Worm (Caenorhabditis elegans): ENCODE results near the gene gfat-1.

gfat-1 gene

ce11 chrII:11545299-11545951 is 49.8 kb downstream of the gfat-1 start, which contains the start of gene dnj-13 (continued):
- peak; percentile 89 for TF ChIP-seq zim-3 (tag; optimal IDR thresholded peaks at IDR 0.05)
- no peak for TF ChIP-seq rec-8 (tag; optimal IDR thresholded peaks at IDR 0.05)
- TF ChIP-seq nhr-179 (tag; optimal IDR thresholded peaks at IDR 0.05): no peak
- TF ChIP-seq bed-2 (GFP tag; IDR thresholded peaks at IDR 0.05): peak; percentile 43; the same call in 1 of the 2 replicates
- peak; percentile 39 for TF ChIP-seq B0035.1 (tag; optimal IDR thresholded peaks at IDR 0.05)
- TF ChIP-seq madf-6 (GFP tag; IDR thresholded peaks at IDR 0.05): peak; percentile 94
- TF ChIP-seq F39B2.1 (GFP tag; IDR thresholded peaks at IDR 0.05): peak; percentile 93
- TF ChIP-seq lsy-27 (tag; optimal IDR thresholded peaks at IDR 0.05; ENCODE audit: borderline replicate concordance, insufficient read depth): no peak
- peak; percentile 84 for TF ChIP-seq hmg-20 (GFP tag; IDR thresholded peaks at IDR 0.05)
- peak; percentile 97 for TF ChIP-seq ceh-27 (GFP tag; optimal IDR thresholded peaks at IDR 0.05)
- peak; percentile 88 for TF ChIP-seq sea-2 (GFP tag; IDR thresholded peaks at IDR 0.05)
- peak; percentile 91 for TF ChIP-seq repo-1 (tag; optimal IDR thresholded peaks at IDR 0.05)
- peak; percentile 35 for TF ChIP-seq unc-130 (GFP tag; optimal IDR thresholded peaks at IDR 0.05)
- peak; percentile 84 for TF ChIP-seq attf-6 (GFP tag; IDR thresholded peaks at IDR 0.05)
- peak; percentile 98 for TF ChIP-seq ekl-4 (GFP tag; IDR thresholded peaks at IDR 0.05)

ce11 chrII:11544714-11545113 is 50.5 kb downstream of the gfat-1 start, which contains the start of gene F54D5.9:
F54D5.9 (minus strand) TSS chrII:11544828.
- TF ChIP-seq attf-5 (GFP tag; optimal IDR thresholded peaks at IDR 0.05) (no peak), F33H1.4 (GFP tag; IDR thresholded peaks at IDR 0.05) (peak; percentile 83), akir-1 (GFP tag; optimal IDR thresholded peaks at IDR 0.05) (no peak), dpl-1 (GFP tag; optimal IDR thresholded peaks at IDR 0.05) (peak; percentile 36), let-526 (GFP tag; IDR thresholded peaks at IDR 0.05) (no peak), snpc-3.4 (tag; optimal IDR thresholded peaks at IDR 0.05) (peak; percentile 36), hmg-1.2 (GFP tag; IDR thresholded peaks at IDR 0.05) (peak; percentile 16; the same call in 1 of the 2 replicates), xnd-1 (tag; optimal IDR thresholded peaks at IDR 0.05) (peak; percentile 55), hmg-20 (GFP tag; IDR thresholded peaks at IDR 0.05) (no peak), T26A5.8 (tag; optimal IDR thresholded peaks at IDR 0.05) (no peak), repo-1 (tag; optimal IDR thresholded peaks at IDR 0.05) (no peak), nfya-2 (GFP tag; IDR thresholded peaks at IDR 0.05) (no peak), ztf-28 (GFP tag; IDR thresholded peaks at IDR 0.05) (no peak), madf-8 (GFP tag; conservative IDR thresholded peaks at IDR 0.05) (peak; percentile 80), snpc-4 (GFP tag; optimal IDR thresholded peaks at IDR 0.05) (no peak), snpc-4 (tag; optimal IDR thresholded peaks at IDR 0.05) (no peak), unc-130 (GFP tag; optimal IDR thresholded peaks at IDR 0.05) (no peak), ama-1 (optimal IDR thresholded peaks at IDR 0.05) (no peak), ama-1 (GFP tag; optimal IDR thresholded peaks at IDR 0.05) (no peak), mcd-1 (GFP tag; IDR thresholded peaks at IDR 0.05) (0 out of 2 replicates have a peak, but pooled peaks have one; percentile 6), ccch-3 (GFP tag; optimal IDR thresholded peaks at IDR 0.05) (no peak), F49E8.2 (tag; optimal IDR thresholded peaks at IDR 0.05; ENCODE audit: insufficient read depth) (peak; percentile 5), hsf-1 (GFP tag; IDR thresholded peaks at IDR 0.05) (peak; percentile 72), madf-6 (GFP tag; IDR thresholded peaks at IDR 0.05) (peak; percentile 85), ceh-79 (tag; optimal IDR thresholded peaks at IDR 0.05) (no peak), F22D6.2 (tag; optimal IDR thresholded peaks at IDR 0.05) (no peak), cebp-1 (GFP tag; IDR thresholded peaks at IDR 0.05) (no peak), cebp-1 (tag; optimal IDR thresholded peaks at IDR 0.05) (no peak), cebp-2 (GFP tag; IDR thresholded peaks at IDR 0.05) (no peak), ztf-25 (GFP tag; IDR thresholded peaks at IDR 0.05) (no peak), die-1 (tag; optimal IDR thresholded peaks at IDR 0.05) (no peak), unc-62 (GFP tag; optimal IDR thresholded peaks at IDR 0.05) (no peak), ekl-4 (GFP tag; IDR thresholded peaks at IDR 0.05) (no peak), lsl-1 (GFP tag; optimal IDR thresholded peaks at IDR 0.05) (peak; percentile 87), D2030.7 (GFP tag; IDR thresholded peaks at IDR 0.05) (peak; percentile 56), lag-1 (GFP tag; IDR thresholded peaks at IDR 0.05) (no peak), efl-1 (GFP tag; optimal IDR thresholded peaks at IDR 0.05) (peak; percentile 71)

All from whole organism, young adult.